Worm (Caenorhabditis elegans) whole organism, late embryonic: ENCODE measurements around the gene C18E9.7.

Experiments
- ceh-14 ChIP-seq: sonication (generic microtip); optimal IDR thresholded peaks from 2 replicates; lab custom pipeline; 2016; ENCODE audit warnings: missing genotype, missing genetic modification characterization, missing compliant biosample characterization
- ceh-31 ChIP-seq: sonication (generic microtip); optimal IDR thresholded peaks from 2 replicates; lab custom pipeline; 2016; ENCODE audit warnings: missing genetic modification characterization, missing compliant biosample characterization
- che-1 ChIP-seq: sonication (generic microtip); optimal IDR thresholded peaks from 2 replicates; lab custom pipeline; 2016; ENCODE audit warnings: mild to moderate bottlenecking, missing genetic modification characterization, missing compliant biosample characterization
- fkh-6 ChIP-seq: sonication (generic microtip); optimal IDR thresholded peaks from 2 replicates; lab custom pipeline; 2016; ENCODE audit warnings: missing genetic modification characterization, missing compliant biosample characterization
- lin-11 ChIP-seq: fragments of 200-800 bp; sonication (Bioruptor generic); optimal IDR thresholded peaks from 2 replicates; lab custom pipeline; 2018; ENCODE audit warnings: mild to moderate bottlenecking, missing genetic modification characterization, missing compliant biosample characterization
- pha-4 ChIP-seq: fragments of 150-350 bp; optimal IDR thresholded peaks from 2 replicates; lab custom pipeline; 2018; ENCODE audit warnings: missing biosample characterization, missing genetic modification reagents, missing genetic modification characterization
- syd-9 ChIP-seq: sonication (generic microtip); optimal IDR thresholded peaks from 2 replicates; lab custom pipeline; 2016; ENCODE audit warnings: mild to moderate bottlenecking, missing genetic modification characterization, moderate library complexity, missing compliant biosample characterization

DNA sequence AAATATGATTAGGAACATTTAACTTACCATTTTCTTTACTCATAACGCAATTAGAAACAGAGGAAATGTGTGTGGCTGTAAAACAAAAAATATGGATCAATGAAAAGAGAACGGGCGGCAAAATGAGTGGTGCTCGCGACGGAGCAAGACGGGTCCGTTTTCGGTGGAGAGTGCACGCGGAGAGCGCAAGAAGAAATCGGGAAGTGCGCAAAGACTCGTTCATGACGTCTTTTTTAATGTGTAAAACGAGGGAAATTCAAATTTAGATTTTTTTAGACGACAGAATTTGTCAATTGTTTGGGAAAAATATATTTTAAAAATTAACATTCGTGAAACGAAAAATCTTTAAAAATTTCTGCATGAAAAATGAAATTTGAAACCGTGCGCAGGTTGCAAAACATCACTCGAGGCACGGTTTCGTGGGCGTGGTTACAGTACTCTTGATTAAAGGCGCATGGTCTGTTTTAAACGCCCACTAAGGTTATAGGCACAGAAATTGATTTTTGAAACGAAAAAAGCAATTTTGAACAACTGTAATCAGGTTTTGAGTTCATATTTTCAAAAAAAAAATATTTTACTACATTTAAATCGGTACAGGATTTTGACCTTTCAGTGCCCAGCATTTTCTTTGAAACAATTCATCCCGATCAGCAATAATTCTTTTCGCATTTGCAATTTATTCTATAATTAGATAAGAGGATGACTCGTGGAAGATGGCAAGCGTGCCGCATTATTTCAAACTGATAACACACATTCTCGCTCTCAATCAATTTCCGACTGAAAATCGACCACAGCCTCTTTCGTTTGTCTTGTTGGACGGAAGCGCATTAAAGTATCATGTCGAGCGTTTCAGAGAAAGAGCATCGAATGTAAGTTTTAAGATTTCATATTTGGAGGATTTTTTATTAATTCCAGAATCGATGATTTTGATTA lies 13.1 kb downstream of the C18E9.7 start, which contains the start of the genes szy-20 and C18E9.5:
- TF ChIP-seq fkh-6 (no peak), che-1 (no peak), syd-9 (tag; lab: Kevin White, UChicago) (peak; percentile 34), pha-4 (tag; lab: Kevin White, UChicago) (no peak), lin-11 (tag; lab: Kevin White, UChicago) (no peak), ceh-31 (peak; percentile 76), ceh-14 (peak; percentile 38)
